Fruit fly (Drosophila melanogaster): ENCODE results near the gene CG9525.
A peak's percentile ranks its signal among the peaks of the same experiment; 100 is the strongest.

Gene CG9525

DNA sequence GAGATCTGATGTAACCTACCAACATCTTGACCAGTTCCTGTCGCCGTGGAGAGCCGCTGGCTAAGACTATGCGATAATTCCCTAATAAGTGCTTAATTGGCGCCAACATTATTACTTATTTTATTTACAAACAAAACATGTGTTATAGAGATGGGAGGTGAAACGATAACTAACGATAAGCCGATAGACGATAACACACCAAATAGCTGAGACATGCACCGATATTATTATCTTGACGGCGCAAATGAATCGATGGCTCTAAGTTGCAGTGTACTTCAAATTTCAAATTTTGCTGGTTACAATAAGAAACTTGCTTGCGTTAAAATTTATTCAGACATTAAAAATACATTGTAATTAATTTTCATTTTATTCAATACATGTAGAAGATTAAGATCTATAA, 19.0 kb downstream of the CG9525 start, which contains the start of gene CG9515 (continued):
- TF ChIP-seq amos (GFP tag; IDR thresholded peaks at IDR 0.05; ENCODE audit: partially characterized antibody) = peak; percentile 65; the same call in 1 of the 2 replicates
- TF ChIP-seq CG17186 (GFP tag; optimal IDR thresholded peaks at IDR 0.05) = peak; percentile 78
- TF ChIP-seq CG6813 (GFP tag; optimal IDR thresholded peaks at IDR 0.05) = no peak
- no peak for TF ChIP-seq Sox100B (GFP tag; optimal IDR thresholded peaks at IDR 0.05)
- TF ChIP-seq grau (tag; optimal IDR thresholded peaks at IDR 0.05) = peak; percentile 21
- TF ChIP-seq crol (GFP tag; IDR thresholded peaks at IDR 0.05) = no peak
- no peak for TF ChIP-seq Poxn (GFP tag; IDR thresholded peaks at IDR 0.05)
- 0 out of 2 replicates have a peak, but pooled peaks have one; percentile 30 for TF ChIP-seq sob (GFP tag; IDR thresholded peaks at IDR 0.05)
- TF ChIP-seq Hmx (GFP tag; optimal IDR thresholded peaks at IDR 0.05) = no peak
- TF ChIP-seq cg (GFP tag; optimal IDR thresholded peaks at IDR 0.05) = no peak
- no peak for TF ChIP-seq CG1529 (GFP tag; optimal IDR thresholded peaks at IDR 0.05)
- no peak for TF ChIP-seq tio (GFP tag; optimal IDR thresholded peaks at IDR 0.05)
- no peak for TF ChIP-seq CG11398 (GFP tag; optimal IDR thresholded peaks at IDR 0.05)
- no peak for TF ChIP-seq CG7928 (GFP tag; optimal IDR thresholded peaks at IDR 0.05)
- TF ChIP-seq CG2129 (GFP tag; IDR thresholded peaks at IDR 0.05; ENCODE audit: partially characterized antibody) = peak; percentile 56; the same call in 1 of the 2 replicates
- TF ChIP-seq pita (GFP tag; optimal IDR thresholded peaks at IDR 0.05) = peak; percentile 48
- no peak for TF ChIP-seq CG6254 (GFP tag; optimal IDR thresholded peaks at IDR 0.05)
- TF ChIP-seq exex (tag; optimal IDR thresholded peaks at IDR 0.05) = peak; percentile 47
- peak; percentile 38 for TF ChIP-seq twi (tag; optimal IDR thresholded peaks at IDR 0.05)
- no peak for TF ChIP-seq CG9876 (GFP tag; optimal IDR thresholded peaks at IDR 0.05)
- no peak for TF ChIP-seq Usf (GFP tag; optimal IDR thresholded peaks at IDR 0.05)
- no peak for TF ChIP-seq z (GFP tag; IDR thresholded peaks at IDR 0.05)
- no peak for TF ChIP-seq CG6683 (GFP tag; optimal IDR thresholded peaks at IDR 0.05)
- peak; percentile 74 for TF ChIP-seq hbn (GFP tag; IDR thresholded peaks at IDR 0.05; ENCODE audit: partially characterized antibody)
- no peak for TF ChIP-seq abd-A (tag; optimal IDR thresholded peaks at IDR 0.05)
- peak; percentile 92 for TF ChIP-seq CG13287 (GFP tag; IDR thresholded peaks at IDR 0.05; ENCODE audit: partially characterized antibody)
- no peak for TF ChIP-seq bigmax (GFP tag; optimal IDR thresholded peaks at IDR 0.05)
- peak; percentile 20 for TF ChIP-seq lbe (GFP tag; optimal IDR thresholded peaks at IDR 0.05)
- TF ChIP-seq Neu2 (GFP tag; optimal IDR thresholded peaks at IDR 0.05; ENCODE audit: borderline replicate concordance) = no peak
- no peak for TF ChIP-seq CG30431 (GFP tag; optimal IDR thresholded peaks at IDR 0.05)
- TF ChIP-seq CG12391 (tag; optimal IDR thresholded peaks at IDR 0.05) = peak; percentile 5
- TF ChIP-seq lov (optimal IDR thresholded peaks at IDR 0.05) = no peak
- TF ChIP-seq lov (GFP tag; IDR thresholded peaks at IDR 0.05) = no peak
- TF ChIP-seq Opbp (GFP tag; IDR thresholded peaks at IDR 0.05; ENCODE audit: partially characterized antibody) = peak; percentile 86
- no peak for TF ChIP-seq CG10543 (GFP tag; optimal IDR thresholded peaks at IDR 0.05)
- peak; percentile 6 for TF ChIP-seq Fer1 (GFP tag; optimal IDR thresholded peaks at IDR 0.05)
- peak; percentile 93 for TF ChIP-seq CG14860 (GFP tag; IDR thresholded peaks at IDR 0.05; ENCODE audit: partially characterized antibody)
- TF ChIP-seq CG12769 (tag; optimal IDR thresholded peaks at IDR 0.05) = peak; percentile 14
- no peak for TF ChIP-seq CG4820 (GFP tag; optimal IDR thresholded peaks at IDR 0.05)
- no peak for TF ChIP-seq ap (GFP tag; IDR thresholded peaks at IDR 0.05)
- no peak for TF ChIP-seq CG32772 (GFP tag; IDR thresholded peaks at IDR 0.05)
- TF ChIP-seq hb (GFP tag; IDR thresholded peaks at IDR 0.05; ENCODE audit: partially characterized antibody) = peak; percentile 91
- peak; percentile 88 for TF ChIP-seq Dp (GFP tag; optimal IDR thresholded peaks at IDR 0.05)
- TF ChIP-seq HLHmδ (GFP tag; optimal IDR thresholded peaks at IDR 0.05) = no peak
- no peak for TF ChIP-seq da (GFP tag; optimal IDR thresholded peaks at IDR 0.05)
- peak; percentile 4 for TF ChIP-seq oc (tag; optimal IDR thresholded peaks at IDR 0.05)
- no peak for TF ChIP-seq Mes4 (GFP tag; optimal IDR thresholded peaks at IDR 0.05)
- no peak for TF ChIP-seq CG10979 (tag; optimal IDR thresholded peaks at IDR 0.05)
- no peak for TF ChIP-seq CG17385 (GFP tag; optimal IDR thresholded peaks at IDR 0.05)
- no peak for TF ChIP-seq shn (GFP tag; optimal IDR thresholded peaks at IDR 0.05)

Data from whole organism, embryonic.